Worm (Caenorhabditis elegans): ENCODE results near the gene F13D11.3.

F13D11.3 gene

ce11 chrX:5829175-5829574, 23.5 kb upstream of the F13D11.3 start, which contains the start of gene acp-5:
Gene acp-5 (plus strand): TSS chrX:5829435.
- TF ChIP-seq F13C5.2 (tag; optimal IDR thresholded peaks at IDR 0.05): no peak
- TF ChIP-seq flt-1 (GFP tag; IDR thresholded peaks at IDR 0.05): no peak
- TF ChIP-seq hmg-4 (GFP tag; optimal IDR thresholded peaks at IDR 0.05): no peak
- no peak for TF ChIP-seq ama-1 (optimal IDR thresholded peaks at IDR 0.05)
- TF ChIP-seq scrt-1 (GFP tag; IDR thresholded peaks at IDR 0.05): no peak
- no peak for TF ChIP-seq hnd-1 (tag; optimal IDR thresholded peaks at IDR 0.05)
- no peak for TF ChIP-seq ets-7 (tag; optimal IDR thresholded peaks at IDR 0.05)
- TF ChIP-seq pes-1 (GFP tag; IDR thresholded peaks at IDR 0.05): no peak
- TF ChIP-seq ceh-13 (GFP tag; optimal IDR thresholded peaks at IDR 0.05): no peak
- TF ChIP-seq sea-1 (GFP tag; conservative IDR thresholded peaks at IDR 0.05): no peak
- TF ChIP-seq ceh-36 (tag; optimal IDR thresholded peaks at IDR 0.05): no peak
- TF ChIP-seq tbx-37 (GFP tag; conservative IDR thresholded peaks at IDR 0.05): no peak
- no peak for TF ChIP-seq aly-1 (tag; optimal IDR thresholded peaks at IDR 0.05)
- no peak for TF ChIP-seq hmbx-1 (tag; optimal IDR thresholded peaks at IDR 0.05)
- TF ChIP-seq B0310.2 (tag; optimal IDR thresholded peaks at IDR 0.05): no peak
- no peak for TF ChIP-seq tra-4 (tag; optimal IDR thresholded peaks at IDR 0.05)
- TF ChIP-seq tbx-11 (GFP tag; IDR thresholded peaks at IDR 0.05): no peak

ce11 chrX:5828085-5828484, 22.4 kb upstream of the F13D11.3 start:
- TF ChIP-seq hmg-4 (GFP tag; optimal IDR thresholded peaks at IDR 0.05) (no peak), aly-1 (tag; optimal IDR thresholded peaks at IDR 0.05) (no peak)

ce11 chrX:5826976-5827375, 21.3 kb upstream of the F13D11.3 start:
- TF ChIP-seq tbx-11 (GFP tag; IDR thresholded peaks at IDR 0.05) (no peak), ama-1 (optimal IDR thresholded peaks at IDR 0.05) (peak; percentile 76)

ce11 chrX:5821842-5822241, 16.1 kb upstream of the F13D11.3 start, which contains the start of gene hbl-1:
Gene hbl-1 (plus strand): TSS chrX:5822142.
- no peak for TF ChIP-seq F13C5.2 (tag; optimal IDR thresholded peaks at IDR 0.05)
- no peak for TF ChIP-seq tbx-37 (GFP tag; conservative IDR thresholded peaks at IDR 0.05)
- TF ChIP-seq tbx-11 (GFP tag; IDR thresholded peaks at IDR 0.05): no peak
- no peak for TF ChIP-seq hnd-1 (tag; optimal IDR thresholded peaks at IDR 0.05)
- no peak for TF ChIP-seq B0310.2 (tag; optimal IDR thresholded peaks at IDR 0.05)
- no peak for TF ChIP-seq ceh-36 (tag; optimal IDR thresholded peaks at IDR 0.05)
- no peak for TF ChIP-seq hmbx-1 (tag; optimal IDR thresholded peaks at IDR 0.05)
- TF ChIP-seq ama-1 (optimal IDR thresholded peaks at IDR 0.05): no peak

- TF ChIP-seq ceh-36 (tag; optimal IDR thresholded peaks at IDR 0.05): no peak
- peak; percentile 65 for TF ChIP-seq hmg-4 (GFP tag; optimal IDR thresholded peaks at IDR 0.05)
Observed at ce11 chrX:5820880-5821279, 15.2 kb upstream of the F13D11.3 start.

ce11 chrX:5819702-5820470, 14.2 kb upstream of the F13D11.3 start:
- TF ChIP-seq tbx-11 (GFP tag; IDR thresholded peaks at IDR 0.05) (no peak), F13C5.2 (tag; optimal IDR thresholded peaks at IDR 0.05) (no peak), tbx-37 (GFP tag; conservative IDR thresholded peaks at IDR 0.05) (no peak), pes-1 (GFP tag; IDR thresholded peaks at IDR 0.05) (0 out of 2 replicates have a peak, but pooled peaks have one; percentile 26), B0310.2 (tag; optimal IDR thresholded peaks at IDR 0.05) (no peak), ceh-36 (tag; optimal IDR thresholded peaks at IDR 0.05) (no peak), hmg-4 (GFP tag; optimal IDR thresholded peaks at IDR 0.05) (no peak)

ce11 chrX:5818176-5818575, 12.5 kb upstream of the F13D11.3 start:
- peak; percentile 29 for TF ChIP-seq F13C5.2 (tag; optimal IDR thresholded peaks at IDR 0.05)
- peak; percentile 86 for TF ChIP-seq hmg-4 (GFP tag; optimal IDR thresholded peaks at IDR 0.05)
- 0 out of 2 replicates have a peak, but pooled peaks have one; percentile 34 for TF ChIP-seq flt-1 (GFP tag; IDR thresholded peaks at IDR 0.05)
- TF ChIP-seq sea-1 (GFP tag; conservative IDR thresholded peaks at IDR 0.05): 0 out of 2 replicates have a peak, but pooled peaks have one; percentile 16
- 0 out of 2 replicates have a peak, but pooled peaks have one; percentile 19 for TF ChIP-seq scrt-1 (GFP tag; IDR thresholded peaks at IDR 0.05)
- no peak for TF ChIP-seq ceh-36 (tag; optimal IDR thresholded peaks at IDR 0.05)
- no peak for TF ChIP-seq pes-1 (GFP tag; IDR thresholded peaks at IDR 0.05)
- no peak for TF ChIP-seq aly-1 (tag; optimal IDR thresholded peaks at IDR 0.05)
- TF ChIP-seq hnd-1 (tag; optimal IDR thresholded peaks at IDR 0.05): no peak

- TF ChIP-seq ceh-13 (GFP tag; optimal IDR thresholded peaks at IDR 0.05) (no peak), hmg-4 (GFP tag; optimal IDR thresholded peaks at IDR 0.05) (no peak), F13C5.2 (tag; optimal IDR thresholded peaks at IDR 0.05) (no peak), ceh-36 (tag; optimal IDR thresholded peaks at IDR 0.05) (no peak), flt-1 (GFP tag; IDR thresholded peaks at IDR 0.05) (no peak)
Observed at ce11 chrX:5817078-5817477, 11.4 kb upstream of the F13D11.3 start.

ce11 chrX:5816346-5816745, 10.6 kb upstream of the F13D11.3 start:
- TF ChIP-seq aly-1 (tag; optimal IDR thresholded peaks at IDR 0.05) (peak; percentile 23), sea-1 (GFP tag; conservative IDR thresholded peaks at IDR 0.05) (no peak), ceh-36 (tag; optimal IDR thresholded peaks at IDR 0.05) (no peak), hmg-4 (GFP tag; optimal IDR thresholded peaks at IDR 0.05) (peak; percentile 75), ets-7 (tag; optimal IDR thresholded peaks at IDR 0.05) (no peak), F13C5.2 (tag; optimal IDR thresholded peaks at IDR 0.05) (peak; percentile 55), flt-1 (GFP tag; IDR thresholded peaks at IDR 0.05) (0 out of 2 replicates have a peak, but pooled peaks have one; percentile 7), B0310.2 (tag; optimal IDR thresholded peaks at IDR 0.05) (peak; percentile 1)

All from whole organism, early embryonic.